Fruit fly (Drosophila melanogaster): ENCODE results near the gene Obp99d.
A peak's percentile ranks its signal among the peaks of the same experiment; 100 is the strongest.

Obp99d gene

dm6 chr3R:29689833-29690538 lies 24.3 kb upstream of the Obp99d start:
- no peak for TF ChIP-seq woc (GFP tag; optimal IDR thresholded peaks at IDR 0.05)

- TF ChIP-seq sv (GFP tag; optimal IDR thresholded peaks at IDR 0.05) = peak; percentile 30
- peak; percentile 11 for TF ChIP-seq h (GFP tag; optimal IDR thresholded peaks at IDR 0.05)
- TF ChIP-seq usp (GFP tag; optimal IDR thresholded peaks at IDR 0.05) = no peak
- TF ChIP-seq GATAd (GFP tag; optimal IDR thresholded peaks at IDR 0.05) = no peak
- TF ChIP-seq Hr78 (GFP tag; optimal IDR thresholded peaks at IDR 0.05) = no peak
- peak in 1 of 2 experiments; percentile 26 for TF ChIP-seq foxo (GFP tag; optimal IDR thresholded peaks at IDR 0.05)
- TF ChIP-seq dmrt93B (GFP tag; optimal IDR thresholded peaks at IDR 0.05) = no peak
- peak; percentile 23 for TF ChIP-seq rgr (GFP tag; optimal IDR thresholded peaks at IDR 0.05)
- no peak for TF ChIP-seq Jra (GFP tag; optimal IDR thresholded peaks at IDR 0.05)
- no peak for TF ChIP-seq woc (GFP tag; optimal IDR thresholded peaks at IDR 0.05)
- peak; percentile 18 for TF ChIP-seq ey (GFP tag; optimal IDR thresholded peaks at IDR 0.05)
- peak; percentile 22 for TF ChIP-seq fru (GFP tag; optimal IDR thresholded peaks at IDR 0.05)
- TF ChIP-seq HLH106 (tag; optimal IDR thresholded peaks at IDR 0.05) = peak; percentile 30
- no peak for TF ChIP-seq N (GFP tag; optimal IDR thresholded peaks at IDR 0.05)
Measured at dm6 chr3R:29690539-29690852, 23.8 kb upstream of the Obp99d start.

dm6 chr3R:29690960-29691527 lies 23.3 kb upstream of the Obp99d start:
- peak; percentile 80 to 89 for TF ChIP-seq dl (GFP tag; optimal IDR thresholded peaks at IDR 0.05; ENCODE audit: insufficient read depth in 1 of 2, partially characterized antibody in 2 of 2)
- TF ChIP-seq Mio (GFP tag; optimal IDR thresholded peaks at IDR 0.05) = no peak
- peak; percentile 89 for TF ChIP-seq Dif (GFP tag; optimal IDR thresholded peaks at IDR 0.05; ENCODE audit: partially characterized antibody)
- TF ChIP-seq Vsx2 (GFP tag; optimal IDR thresholded peaks at IDR 0.05; ENCODE audit: partially characterized antibody) = peak; percentile 57
- TF ChIP-seq Rel (GFP tag; optimal IDR thresholded peaks at IDR 0.05) = no peak
- no peak for TF ChIP-seq Rel (tag; optimal IDR thresholded peaks at IDR 0.05)

- no peak for TF ChIP-seq psq (GFP tag; optimal IDR thresholded peaks at IDR 0.05)
- TF ChIP-seq GATAd (GFP tag; optimal IDR thresholded peaks at IDR 0.05) = no peak
- TF ChIP-seq br (GFP tag; optimal IDR thresholded peaks at IDR 0.05) = no peak
- TF ChIP-seq woc (GFP tag; optimal IDR thresholded peaks at IDR 0.05) = no peak
- TF ChIP-seq lola (GFP tag; optimal IDR thresholded peaks at IDR 0.05) = no peak
- TF ChIP-seq HLH106 (tag; optimal IDR thresholded peaks at IDR 0.05) = no peak
- peak; percentile 23 for TF ChIP-seq Dfd (GFP tag; optimal IDR thresholded peaks at IDR 0.05)
- no peak for TF ChIP-seq pan (optimal IDR thresholded peaks at IDR 0.05)
Measured at dm6 chr3R:29692009-29692641, 22.2 kb upstream of the Obp99d start, which contains the start of gene dmrt99B. Gene dmrt99B (plus strand): TSS chr3R:29692591.

dm6 chr3R:29695744-29696143 lies 18.6 kb upstream of the Obp99d start:
- TF ChIP-seq foxo (GFP tag; optimal IDR thresholded peaks at IDR 0.05) (no peak), jim (GFP tag; optimal IDR thresholded peaks at IDR 0.05) (no peak), psq (GFP tag; optimal IDR thresholded peaks at IDR 0.05) (no peak), Dfd (GFP tag; optimal IDR thresholded peaks at IDR 0.05) (peak; percentile 94)

- no peak for TF ChIP-seq Dif (GFP tag; optimal IDR thresholded peaks at IDR 0.05; ENCODE audit: partially characterized antibody)
- TF ChIP-seq HLH106 (tag; optimal IDR thresholded peaks at IDR 0.05) = no peak
- TF ChIP-seq pan (optimal IDR thresholded peaks at IDR 0.05) = no peak
- no peak for TF ChIP-seq usp (GFP tag; optimal IDR thresholded peaks at IDR 0.05)
- no peak for TF ChIP-seq dmrt93B (GFP tag; optimal IDR thresholded peaks at IDR 0.05)
- TF ChIP-seq lola (GFP tag; optimal IDR thresholded peaks at IDR 0.05) = no peak
- TF ChIP-seq Abd-B (GFP tag; optimal IDR thresholded peaks at IDR 0.05) = no peak
- no peak for TF ChIP-seq Vsx2 (GFP tag; optimal IDR thresholded peaks at IDR 0.05; ENCODE audit: partially characterized antibody)
- no peak for TF ChIP-seq OdsH (GFP tag; optimal IDR thresholded peaks at IDR 0.05)
- no peak for TF ChIP-seq sv (GFP tag; optimal IDR thresholded peaks at IDR 0.05)
- no peak for TF ChIP-seq dl (GFP tag; optimal IDR thresholded peaks at IDR 0.05; ENCODE audit: insufficient read depth in 1 of 2, partially characterized antibody in 2 of 2)
- no peak for TF ChIP-seq ey (GFP tag; optimal IDR thresholded peaks at IDR 0.05)
Measured at dm6 chr3R:29696359-29696758, 17.9 kb upstream of the Obp99d start.
